Worm (Caenorhabditis elegans) whole organism, young adult: ENCODE measurements around the gene Y77E11A.23.
A peak's percentile ranks its signal among the peaks of the same experiment; 100 is the strongest.

Source experiments
- B0261.1 ChIP-seq: sonication (generic microtip); optimal IDR thresholded peaks from 2 replicates; lab custom pipeline; 2016; ENCODE audit warnings: mild to moderate bottlenecking, missing genetic modification characterization, moderate library complexity, missing compliant biosample characterization
- B0336.3 ChIP-seq: fragments of 200-800 bp; sonication (Bioruptor generic); IDR thresholded peaks from 2 replicates; pipeline ENCODE4 v1.3.6; 2022; ENCODE audit warnings: missing genetic modification characterization, missing compliant biosample characterization
- D2030.7 ChIP-seq: fragments of 200-800 bp; sonication (Bioruptor generic); IDR thresholded peaks from 2 replicates; pipeline ENCODE4 v1.3.6; 2022; ENCODE audit warnings: missing genetic modification reagents, missing genetic modification characterization, missing compliant biosample characterization
- F22D6.2 ChIP-seq: sonication (generic microtip); optimal IDR thresholded peaks from 2 replicates; lab custom pipeline; 2016; ENCODE audit warnings: mild to moderate bottlenecking, missing genetic modification characterization, missing compliant biosample characterization
- F23B12.7 ChIP-seq: sonication (generic microtip); optimal IDR thresholded peaks from 2 replicates; lab custom pipeline; 2017; ENCODE audit warnings: missing genetic modification characterization, mild to moderate bottlenecking, missing compliant biosample characterization, antibody characterized with exemption, moderate library complexity; ENCODE audit not compliant: insufficient read depth
- F33H1.4 ChIP-seq: fragments of 200-800 bp; sonication (Bioruptor generic); IDR thresholded peaks from 2 replicates; pipeline ENCODE4 v1.3.6; 2022; ENCODE audit warnings: missing genetic modification reagents, missing genetic modification characterization, missing compliant biosample characterization
- F52B5.7 ChIP-seq: sonication (generic microtip); optimal IDR thresholded peaks from 2 replicates; lab custom pipeline; 2016; ENCODE audit warnings: mild to moderate bottlenecking, missing genetic modification characterization, missing compliant biosample characterization
- F57A8.1 ChIP-seq: fragments of 200-800 bp; sonication (Bioruptor generic); optimal IDR thresholded peaks from 2 replicates; lab custom pipeline; 2018; ENCODE audit warnings: mild to moderate bottlenecking, missing genetic modification characterization, moderate library complexity, missing compliant biosample characterization
- Y56A3A.18 ChIP-seq: fragments of 200-800 bp; sonication (Bioruptor generic); IDR thresholded peaks from 2 replicates; pipeline ENCODE4 v1.3.6; 2022; ENCODE audit warnings: missing genetic modification reagents, missing genetic modification characterization, missing compliant biosample characterization
- attf-3 ChIP-seq: fragments of 200-800 bp; sonication (Bioruptor generic); conservative IDR thresholded peaks from 2 replicates; pipeline ENCODE4 v1.3.6; 2022; ENCODE audit warnings: missing genetic modification reagents, missing genetic modification characterization, missing compliant biosample characterization
- ceh-40 ChIP-seq: fragments of 200-800 bp; sonication (Bioruptor generic); IDR thresholded peaks from 2 replicates; pipeline ENCODE4 v1.3.6; 2022; ENCODE audit warnings: missing genetic modification characterization, missing compliant biosample characterization
- dpff-1 ChIP-seq: sonication (generic microtip); optimal IDR thresholded peaks from 2 replicates; lab custom pipeline; 2017; ENCODE audit warnings: mild to moderate bottlenecking, missing genetic modification characterization, missing compliant biosample characterization
- egl-18 ChIP-seq: fragments of 200-800 bp; sonication (Bioruptor generic); IDR thresholded peaks from 2 replicates; pipeline ENCODE4 v1.3.6; 2022; ENCODE audit warnings: missing genetic modification reagents, missing genetic modification characterization, missing compliant biosample characterization
- egrh-3 ChIP-seq: fragments of 200-800 bp; sonication (Bioruptor generic); IDR thresholded peaks from 2 replicates; pipeline ENCODE4 v1.3.6; 2022; ENCODE audit warnings: missing genetic modification reagents, missing genetic modification characterization, missing compliant biosample characterization
- ets-4 ChIP-seq: fragments of 200-800 bp; sonication (Bioruptor generic); optimal IDR thresholded peaks from 2 replicates; lab custom pipeline; 2018; ENCODE audit warnings: mild to moderate bottlenecking, missing genetic modification characterization, missing compliant biosample characterization
- hlh-26 ChIP-seq: fragments of 200-800 bp; sonication (Bioruptor generic); conservative IDR thresholded peaks from 2 replicates; pipeline ENCODE4 v1.3.6; 2022; ENCODE audit warnings: missing genetic modification reagents, missing genetic modification characterization, missing compliant biosample characterization
- hmg-1.2 ChIP-seq: fragments of 200-800 bp; sonication (Bioruptor generic); IDR thresholded peaks from 2 replicates; pipeline ENCODE4 v1.3.6; 2022; ENCODE audit warnings: missing genetic modification reagents, missing genetic modification characterization, missing compliant biosample characterization
- let-607 ChIP-seq, 2 experiments: fragments of 200-800 bp in 1 of 2; sonication (Bioruptor generic) in 1 of 2; sonication (generic microtip) in 1 of 2; optimal IDR thresholded peaks; 2 replicates each; lab custom pipeline; 2016 to 2018; ENCODE audit warnings: mild to moderate bottlenecking in 2 of 2, missing compliant biosample characterization in 2 of 2, missing genetic modification characterization in 2 of 2, moderate library complexity in 2 of 2, missing genotype in 1 of 2
- lin-26 ChIP-seq: fragments of 200-800 bp; sonication (Bioruptor generic); IDR thresholded peaks from 2 replicates; pipeline ENCODE4 v1.3.6; 2022; ENCODE audit warnings: missing genetic modification reagents, missing genetic modification characterization, missing compliant biosample characterization
- lir-1 ChIP-seq: fragments of 200-800 bp; sonication (Bioruptor generic); conservative IDR thresholded peaks from 2 replicates; pipeline ENCODE4 v1.3.6; 2022; ENCODE audit warnings: missing genetic modification reagents, missing genetic modification characterization, missing compliant biosample characterization
- madf-6 ChIP-seq: fragments of 200-800 bp; sonication (Bioruptor generic); IDR thresholded peaks from 2 replicates; pipeline ENCODE4 v1.3.6; 2022; ENCODE audit warnings: missing genetic modification reagents, missing genetic modification characterization, missing compliant biosample characterization
- madf-8 ChIP-seq: fragments of 200-800 bp; sonication (Bioruptor generic); conservative IDR thresholded peaks from 2 replicates; pipeline ENCODE4 v1.3.6; 2022; ENCODE audit warnings: missing genetic modification reagents, missing genetic modification characterization, missing compliant biosample characterization
- mcd-1 ChIP-seq: fragments of 200-800 bp; sonication (Bioruptor generic); IDR thresholded peaks from 2 replicates; pipeline ENCODE4 v1.3.6; 2022; ENCODE audit warnings: missing genetic modification reagents, missing genetic modification characterization, missing compliant biosample characterization
- nhr-179 ChIP-seq: sonication (generic microtip); optimal IDR thresholded peaks from 2 replicates; lab custom pipeline; 2016; ENCODE audit warnings: mild to moderate bottlenecking, missing genetic modification characterization, missing compliant biosample characterization
- pbrm-1 ChIP-seq: fragments of 200-800 bp; sonication (Bioruptor generic); IDR thresholded peaks from 2 replicates; pipeline ENCODE4 v1.3.6; 2022; ENCODE audit warnings: missing genetic modification reagents, missing genetic modification characterization, missing compliant biosample characterization
- rpc-1 ChIP-seq, 2 experiments: fragments of 150-350 bp in 1 of 2; sonication (generic microtip) in 1 of 2; optimal IDR thresholded peaks; 2 replicates each; lab custom pipeline; 2014 to 2018; ENCODE audit warnings: missing biosample characterization in 1 of 2, missing genetic modification characterization in 1 of 2, missing genetic modification reagents in 1 of 2, missing genotype in 1 of 2
- snpc-1.3 ChIP-seq: sonication (generic microtip); optimal IDR thresholded peaks from 2 replicates; lab custom pipeline; 2017; ENCODE audit warnings: missing genetic modification characterization, mild to moderate bottlenecking, missing compliant biosample characterization, antibody characterized with exemption, moderate library complexity, missing genotype, missing genetic modification reagents; ENCODE audit not compliant: insufficient read depth
- snpc-4 ChIP-seq, 5 experiments: fragments of 150-350 bp in 1 of 5; sonication (generic microtip) in 4 of 5; optimal IDR thresholded peaks; 2 replicates each; lab custom pipeline; 2014 to 2018; ENCODE audit warnings: missing genetic modification characterization in 5 of 5, missing biosample characterization in 3 of 5, antibody characterized with exemption in 2 of 5, mild to moderate bottlenecking in 2 of 5, missing compliant biosample characterization in 2 of 5, missing genotype in 2 of 5, moderate library complexity in 2 of 5, missing genetic modification reagents in 1 of 5
- tbp1 ChIP-seq: fragments of 200-800 bp; sonication (Bioruptor generic); optimal IDR thresholded peaks from 2 replicates; lab custom pipeline; 2018; ENCODE audit warnings: mild to moderate bottlenecking, missing genetic modification characterization, missing compliant biosample characterization
- unc-130 ChIP-seq: sonication (generic microtip); optimal IDR thresholded peaks from 2 replicates; lab custom pipeline; 2016; ENCODE audit warnings: missing genetic modification reagents, missing genetic modification characterization, missing compliant biosample characterization
- xnd-1 ChIP-seq: sonication (generic microtip); optimal IDR thresholded peaks from 2 replicates; lab custom pipeline; 2016; ENCODE audit warnings: missing genotype, missing genetic modification reagents, missing genetic modification characterization, missing compliant biosample characterization
- zfh-2 ChIP-seq: fragments of 200-800 bp; sonication (Bioruptor generic); conservative IDR thresholded peaks from 2 replicates; pipeline ENCODE4 v1.3.6; 2022; ENCODE audit warnings: missing genetic modification reagents, missing genetic modification characterization, missing compliant biosample characterization

Y77E11A.23 gene

DNA sequence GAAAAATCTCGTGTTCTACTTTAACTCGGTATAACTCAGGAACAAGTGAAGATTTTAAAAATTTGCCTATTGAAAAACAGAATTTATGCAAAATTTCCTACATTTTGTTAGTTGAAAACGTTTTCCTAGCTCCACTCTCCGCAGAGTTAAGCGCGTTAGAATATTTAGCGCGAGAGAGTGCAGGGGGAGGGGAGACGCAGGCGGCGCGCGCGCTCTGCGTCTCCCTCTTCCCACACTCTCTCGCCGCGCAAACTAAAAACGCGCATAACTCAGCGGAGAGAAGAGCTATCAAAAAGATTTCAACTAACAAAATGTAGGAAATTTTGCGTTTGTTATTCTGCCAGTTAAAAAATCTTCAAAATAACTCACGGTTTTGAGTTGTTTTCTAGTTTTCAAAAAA lies 42.0 kb upstream of the Y77E11A.23 start:
- TF ChIP-seq madf-6 (GFP tag; lab: Robert Waterston, UW) (no peak), zfh-2 (GFP tag; lab: Robert Waterston, UW) (peak; percentile 55; the same call in 1 of the 2 replicates), unc-130 (GFP tag; lab: Kevin White, UChicago) (no peak), mcd-1 (GFP tag; lab: Robert Waterston, UW) (0 out of 2 replicates have a peak, but pooled peaks have one; percentile 22), madf-8 (no peak), dpff-1 (tag; lab: Kevin White, UChicago) (no peak), pbrm-1 (GFP tag; lab: Robert Waterston, UW) (no peak), attf-3 (GFP tag; lab: Robert Waterston, UW) (no peak), hmg-1.2 (GFP tag; lab: Robert Waterston, UW) (peak; percentile 91), B0336.3 (GFP tag; lab: Robert Waterston, UW) (no peak), nhr-179 (tag; lab: Kevin White, UChicago) (no peak)
- TF ChIP-seq, all 124 proteins: peak for 3

DNA sequence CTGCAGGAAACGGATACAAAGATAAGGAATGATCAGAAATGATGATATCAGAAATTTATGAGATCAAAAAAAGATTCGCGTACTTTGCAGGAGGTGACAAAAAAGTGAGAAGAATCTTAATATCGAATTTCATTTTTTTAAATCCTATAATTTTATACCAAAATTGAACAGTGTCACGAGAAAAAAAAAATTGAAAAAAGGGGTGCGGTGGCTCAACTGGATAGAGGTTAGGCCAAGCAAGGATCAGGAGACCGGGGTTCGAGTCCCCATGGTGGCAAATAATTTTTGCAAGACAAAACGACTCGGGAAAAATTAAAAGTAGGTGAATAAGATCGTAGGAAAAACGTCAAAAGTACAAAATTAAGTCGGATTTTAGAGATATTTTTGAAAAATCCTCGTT lies 40.2 kb upstream of the Y77E11A.23 start:
- TF ChIP-seq ets-4 (GFP tag; lab: Kevin White, UChicago): no peak
- no peak for TF ChIP-seq ceh-40 (GFP tag; lab: Robert Waterston, UW)
- peak; percentile 82 for TF ChIP-seq tbp1 (GFP tag; lab: Kevin White, UChicago)
- no peak for TF ChIP-seq egl-18
- TF ChIP-seq lin-26: 0 out of 2 replicates have a peak, but pooled peaks have one; percentile 45
- peak; percentile 39 for TF ChIP-seq rpc-1 (optimal IDR thresholded peaks at IDR 0.05; lab: Kevin White, UChicago)
- peak; percentile 68 for TF ChIP-seq rpc-1 (tag; optimal IDR thresholded peaks at IDR 0.05; lab: Kevin White, UChicago)
- 0 out of 2 replicates have a peak, but pooled peaks have one; percentile 11 for TF ChIP-seq F33H1.4 (GFP tag; lab: Robert Waterston, UW)
- TF ChIP-seq F23B12.7 (tag; lab: Kevin White, UChicago): no peak
- TF ChIP-seq B0261.1 (tag; lab: Kevin White, UChicago): peak; percentile 58
- no peak for TF ChIP-seq Y56A3A.18 (GFP tag; lab: Robert Waterston, UW)
- no peak for TF ChIP-seq unc-130 (GFP tag; lab: Kevin White, UChicago)
- no peak for TF ChIP-seq F57A8.1 (GFP tag; lab: Kevin White, UChicago)
- TF ChIP-seq xnd-1: no peak

DNA sequence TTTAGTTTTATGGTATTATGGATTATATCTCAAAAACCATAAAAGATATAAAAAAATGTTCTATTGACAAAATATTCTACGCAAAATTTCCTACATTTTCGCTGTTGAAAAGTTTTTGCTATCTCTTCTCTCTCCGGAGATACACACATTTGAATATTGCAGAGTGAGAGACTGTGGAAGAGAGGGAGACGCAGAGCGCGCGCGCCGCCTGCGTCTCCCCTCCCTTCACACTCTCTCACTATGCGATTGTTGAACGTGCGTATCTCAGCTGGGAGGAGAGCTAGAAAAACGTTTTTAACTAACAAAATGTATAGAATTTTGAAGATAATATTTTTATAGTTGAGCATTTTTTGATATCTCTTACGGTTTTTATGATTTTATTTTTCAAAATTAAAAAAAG lies 38.9 kb upstream of the Y77E11A.23 start:
- TF ChIP-seq snpc-1.3 (tag; lab: Kevin White, UChicago) (no peak), F22D6.2 (tag; lab: Kevin White, UChicago) (no peak), egrh-3 (peak; percentile 35; the same call in 1 of the 2 replicates), hmg-1.2 (GFP tag; lab: Robert Waterston, UW) (peak; percentile 85)

DNA sequence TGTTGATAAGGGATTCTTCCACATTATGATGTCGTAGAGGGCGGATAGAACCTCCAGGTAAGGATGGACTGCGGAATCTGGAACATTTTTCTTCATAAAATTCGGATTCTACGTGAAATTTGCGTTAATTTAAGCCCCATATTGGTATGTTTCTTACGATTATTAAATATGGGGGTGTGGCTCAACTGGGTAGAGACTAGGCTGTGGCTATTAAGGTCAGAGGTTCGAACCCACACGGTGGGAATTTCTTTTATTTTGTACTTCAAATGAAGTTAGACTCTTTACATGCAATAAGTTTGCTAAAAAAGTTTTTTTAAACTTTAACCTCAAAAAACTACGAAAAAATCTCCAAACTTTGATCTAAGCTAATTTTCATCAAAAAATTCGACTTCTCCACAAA lies 35.3 kb upstream of the Y77E11A.23 start:
- TF ChIP-seq tbp1 (GFP tag; lab: Kevin White, UChicago): peak; percentile 77
- no peak for TF ChIP-seq hlh-26 (GFP tag; lab: Robert Waterston, UW)
- TF ChIP-seq snpc-4 (GFP tag; optimal IDR thresholded peaks at IDR 0.05; lab: Kevin White, UChicago): no peak
- TF ChIP-seq snpc-4 (tag; optimal IDR thresholded peaks at IDR 0.05; lab: Kevin White, UChicago): no peak
- no peak for TF ChIP-seq lir-1 (GFP tag; lab: Robert Waterston, UW)
- TF ChIP-seq B0261.1 (tag; lab: Kevin White, UChicago): peak; percentile 44
- peak; percentile 47 for TF ChIP-seq rpc-1 (optimal IDR thresholded peaks at IDR 0.05; lab: Kevin White, UChicago)
- TF ChIP-seq rpc-1 (tag; optimal IDR thresholded peaks at IDR 0.05; lab: Kevin White, UChicago): peak; percentile 71

DNA sequence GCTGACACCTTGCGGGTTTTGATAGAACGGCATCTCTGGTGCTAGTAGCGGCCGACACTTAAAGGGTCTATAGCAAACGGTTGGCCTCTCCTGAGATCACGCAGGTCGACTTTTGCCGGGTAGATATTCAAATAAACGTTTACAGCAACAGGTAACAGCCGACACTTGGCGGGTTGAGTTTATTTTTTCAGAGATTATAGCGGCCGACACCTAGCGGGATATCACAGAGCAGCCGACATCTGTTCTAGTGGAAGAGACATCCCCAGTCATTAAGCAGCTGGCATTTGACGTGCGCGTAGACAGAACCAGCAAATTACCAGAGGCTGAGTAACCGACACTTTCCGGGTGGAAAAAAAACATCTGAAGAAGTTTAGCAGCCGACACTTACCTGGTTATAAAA lies 31.3 kb upstream of the Y77E11A.23 start:
- TF ChIP-seq D2030.7 (GFP tag; lab: Robert Waterston, UW): no peak
- TF ChIP-seq snpc-4 (GFP tag; optimal IDR thresholded peaks at IDR 0.05; lab: Kevin White, UChicago): no peak
- peak in 1 of 4 experiments; percentile 24 for TF ChIP-seq snpc-4 (tag; optimal IDR thresholded peaks at IDR 0.05; lab: Kevin White, UChicago)
- TF ChIP-seq let-607 (tag; optimal IDR thresholded peaks at IDR 0.05; lab: Kevin White, UChicago): no peak
- no peak for TF ChIP-seq F52B5.7 (tag; lab: Kevin White, UChicago)
